Worm (Caenorhabditis elegans): ENCODE measurements around the gene ttc-39B.

- TF ChIP-seq ref-1 (GFP tag; conservative IDR thresholded peaks at IDR 0.05), result no peak
- TF ChIP-seq klf-2 (GFP tag; conservative IDR thresholded peaks at IDR 0.05), result no peak
- no peak for TF ChIP-seq ztf-29 (GFP tag; IDR thresholded peaks at IDR 0.05)
- no peak for TF ChIP-seq flt-1 (GFP tag; IDR thresholded peaks at IDR 0.05)
- TF ChIP-seq T22C8.4 (GFP tag; IDR thresholded peaks at IDR 0.05), result no peak
- no peak for TF ChIP-seq ztf-23 (GFP tag; IDR thresholded peaks at IDR 0.05)
- TF ChIP-seq cog-1 (tag; optimal IDR thresholded peaks at IDR 0.05), result no peak
- TF ChIP-seq med-1 (GFP tag; optimal IDR thresholded peaks at IDR 0.05; ENCODE audit: insufficient read depth), result no peak
- no peak for TF ChIP-seq tab-1 (GFP tag; IDR thresholded peaks at IDR 0.05)
These were observed 32.9 kb upstream of the ttc-39B start, which contains the start of gene ctsa-4.1 for ce11 chrII:6366696-6367095.

Data from whole organism, midembryonic.